Worm (Caenorhabditis elegans): ENCODE results near the gene acr-7.

ce11 chrII:7809358-7809914 lies 40.2 kb downstream of the acr-7 start:
- TF ChIP-seq elt-2 (tag; optimal IDR thresholded peaks at IDR 0.05): no peak
- no peak for TF ChIP-seq skn-1 (tag; optimal IDR thresholded peaks at IDR 0.05)
- no peak for TF ChIP-seq nhr-84 (tag; optimal IDR thresholded peaks at IDR 0.05)
- TF ChIP-seq ceh-63 (GFP tag; optimal IDR thresholded peaks at IDR 0.05): no peak
- TF ChIP-seq ama-1 (optimal IDR thresholded peaks at IDR 0.05): no peak
- no peak for TF ChIP-seq lin-35 (GFP tag; optimal IDR thresholded peaks at IDR 0.05)
- TF ChIP-seq lin-15B (tag; optimal IDR thresholded peaks at IDR 0.05): no peak
- TF ChIP-seq mef-2 (tag; optimal IDR thresholded peaks at IDR 0.05): no peak
- no peak for TF ChIP-seq elt-3 (tag; optimal IDR thresholded peaks at IDR 0.05)
- no peak for TF ChIP-seq hlh-17 (GFP tag; optimal IDR thresholded peaks at IDR 0.05; ENCODE audit: borderline replicate concordance)
- TF ChIP-seq tlp-1 (tag; optimal IDR thresholded peaks at IDR 0.05): no peak
- TF ChIP-seq sptf-1 (tag; optimal IDR thresholded peaks at IDR 0.05): no peak
- no peak for TF ChIP-seq pax-3 (tag; optimal IDR thresholded peaks at IDR 0.05)
- TF ChIP-seq ztf-11 (tag; optimal IDR thresholded peaks at IDR 0.05): no peak

All from whole organism, L1 larva.